Worm (Caenorhabditis elegans) whole organism, mixed stage, embryonic: Measurements from ENCODE around the gene T03D8.6.

Experiments
- ces-1 ChIP-seq: fragments of 150-350 bp; optimal IDR thresholded peaks from 2 replicates; lab custom pipeline; 2014; ENCODE audit warnings: missing biosample characterization, missing genetic modification reagents, missing genetic modification characterization
- cnd-1 ChIP-seq: fragments of 200-800 bp; sonication (Bioruptor generic); optimal IDR thresholded peaks from 2 replicates; lab custom pipeline; 2018; ENCODE audit warnings: mild to moderate bottlenecking, missing genetic modification characterization, missing compliant biosample characterization
- lin-13 ChIP-seq: fragments of 150-350 bp; optimal IDR thresholded peaks from 2 replicates; lab custom pipeline; 2014; ENCODE audit warnings: missing biosample characterization, missing genetic modification characterization
- lin-32 ChIP-seq: fragments of 200-800 bp; sonication (Bioruptor generic); optimal IDR thresholded peaks from 2 replicates; lab custom pipeline; 2018; ENCODE audit warnings: mild to moderate bottlenecking, missing genetic modification characterization, missing compliant biosample characterization
- lsy-2 ChIP-seq: fragments of 150-350 bp; optimal IDR thresholded peaks from 2 replicates; lab custom pipeline; 2014; ENCODE audit warnings: missing biosample characterization, missing genetic modification characterization
- nhr-76 ChIP-seq: sonication (generic microtip); optimal IDR thresholded peaks from 2 replicates; lab custom pipeline; 2017; ENCODE audit warnings: missing biosample characterization, missing genetic modification characterization
- pha-4 ChIP-seq: fragments of 150-350 bp; optimal IDR thresholded peaks from 2 replicates; lab custom pipeline; 2018; ENCODE audit warnings: missing biosample characterization, missing genetic modification reagents, missing genetic modification characterization
- snpc-4 ChIP-seq: fragments of 150-350 bp; optimal IDR thresholded peaks from 2 replicates; lab custom pipeline; 2014; ENCODE audit warnings: missing biosample characterization, missing genetic modification characterization
- zip-8 ChIP-seq: fragments of 150-350 bp; optimal IDR thresholded peaks from 2 replicates; lab custom pipeline; 2014; ENCODE audit warnings: missing biosample characterization, missing genetic modification characterization
- ztf-11 ChIP-seq: fragments of 150-350 bp; optimal IDR thresholded peaks from 2 replicates; lab custom pipeline; 2014; ENCODE audit warnings: missing biosample characterization, missing genetic modification characterization

DNA sequence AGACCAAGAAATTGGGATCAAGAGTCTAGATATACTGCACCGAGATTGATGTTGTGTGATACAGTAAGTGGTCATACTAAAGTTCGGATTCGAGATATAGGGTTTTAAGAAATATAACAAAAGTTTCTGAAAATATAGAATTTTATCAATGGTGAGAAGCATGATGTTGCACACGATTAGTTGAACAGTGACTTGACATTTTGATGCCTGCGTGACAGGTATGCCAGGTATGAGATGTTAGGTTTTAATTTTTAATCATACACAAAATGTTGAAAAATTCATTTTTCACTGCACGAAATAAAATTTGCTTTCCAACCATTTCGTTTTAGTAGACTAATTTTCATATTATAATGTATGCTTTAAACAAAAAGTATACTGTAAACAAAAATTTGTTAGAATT is 10.3 kb upstream of the T03D8.6 start:
- TF ChIP-seq ces-1 (GFP tag; lab: Kevin White, UChicago) (no peak), lin-32 (GFP tag; lab: Kevin White, UChicago) (no peak), pha-4 (tag; lab: Kevin White, UChicago) (no peak), ztf-11 (no peak), zip-8 (tag; lab: Kevin White, UChicago) (no peak), lin-13 (no peak), snpc-4 (tag; lab: Kevin White, UChicago) (no peak), nhr-76 (tag; lab: Kevin White, UChicago) (no peak), cnd-1 (no peak), lsy-2 (tag; lab: Kevin White, UChicago) (no peak)
